Fruit fly (Drosophila melanogaster) whole organism, adult: ENCODE data around the gene CG12420.

Source experiments
- CG11617 ChIP-seq: fragments of 200-800 bp; sonication (Bioruptor generic); optimal IDR thresholded peaks from 2 replicates; lab custom pipeline; 2017; ENCODE audit warnings: mild to moderate bottlenecking, missing biosample characterization, missing genetic modification reagents, missing genetic modification characterization
- CG12768 ChIP-seq: fragments of 200-800 bp; sonication (Bioruptor generic); optimal IDR thresholded peaks from 2 replicates; lab custom pipeline; 2017; ENCODE audit warnings: missing biosample characterization, missing genetic modification characterization, mild to moderate bottlenecking, moderate library complexity, missing genetic modification reagents
- CG14711 ChIP-seq: fragments of 200-800 bp; sonication (Bioruptor generic); optimal IDR thresholded peaks from 2 replicates; lab custom pipeline; 2018; ENCODE audit warnings: missing biosample characterization, mild to moderate bottlenecking, missing genetic modification characterization, moderate library complexity
- CG1620 ChIP-seq: fragments of 200-800 bp; sonication (Bioruptor generic); optimal IDR thresholded peaks from 2 replicates; lab custom pipeline; 2016; ENCODE audit warnings: missing biosample characterization, missing genetic modification characterization
- CG33017 ChIP-seq: fragments of 200-800 bp; sonication (Bioruptor generic); optimal IDR thresholded peaks from 2 replicates; lab custom pipeline; 2018; ENCODE audit warnings: missing biosample characterization, mild to moderate bottlenecking, missing genetic modification characterization, moderate library complexity
- CG5204 ChIP-seq: fragments of 200-800 bp; sonication (Bioruptor generic); optimal IDR thresholded peaks from 2 replicates; lab custom pipeline; 2016; ENCODE audit warnings: missing biosample characterization, missing genetic modification characterization
- CG7045 ChIP-seq: fragments of 200-800 bp; sonication (Bioruptor generic); optimal IDR thresholded peaks from 2 replicates; lab custom pipeline; 2017; ENCODE audit warnings: missing biosample characterization, mild to moderate bottlenecking, missing genetic modification characterization
- CG7101 ChIP-seq: fragments of 200-800 bp; sonication (Bioruptor generic); optimal IDR thresholded peaks from 2 replicates; lab custom pipeline; 2018; ENCODE audit warnings: missing biosample characterization, mild to moderate bottlenecking, missing genetic modification characterization, moderate library complexity
- Clk ChIP-seq: fragments of 200-800 bp; sonication (Bioruptor generic); optimal IDR thresholded peaks from 2 replicates; lab custom pipeline; 2017; ENCODE audit warnings: missing biosample characterization, missing genetic modification characterization
- Crg-1 ChIP-seq: fragments of 200-800 bp; sonication (Bioruptor generic); optimal IDR thresholded peaks from 2 replicates; lab custom pipeline; 2016; ENCODE audit warnings: missing biosample characterization, missing genetic modification characterization
- Hr96 ChIP-seq: fragments of 200-800 bp; sonication (Bioruptor generic); optimal IDR thresholded peaks from 2 replicates; lab custom pipeline; 2016; ENCODE audit warnings: missing biosample characterization, missing genetic modification characterization
- Mnt ChIP-seq: fragments of 200-800 bp; sonication (Bioruptor generic); optimal IDR thresholded peaks from 2 replicates; lab custom pipeline; 2016; ENCODE audit warnings: missing biosample characterization, mild to moderate bottlenecking, missing genetic modification characterization
- bab1 ChIP-seq: fragments of 200-800 bp; sonication (Bioruptor generic); optimal IDR thresholded peaks from 3 replicates; lab custom pipeline; 2019; ENCODE audit warnings: missing biosample characterization, mild to moderate bottlenecking, missing genetic modification characterization, moderate library complexity
- cic ChIP-seq: fragments of 200-800 bp; sonication (Bioruptor generic); optimal IDR thresholded peaks from 2 replicates; lab custom pipeline; 2017; ENCODE audit warnings: missing biosample characterization, mild to moderate bottlenecking, missing genetic modification characterization, moderate library complexity
- cnc ChIP-seq, 2 experiments: fragments of >200 bp; optimal IDR thresholded peaks; 2 replicates each; lab custom pipeline; 2017
- kay ChIP-seq: fragments of 200-800 bp; sonication (Bioruptor generic); peaks from one replicate; lab custom pipeline; 2016; ENCODE audit warnings: missing biosample characterization, missing genetic modification characterization, borderline replicate concordance
- ovo ChIP-seq: fragments of 200-800 bp; sonication (Bioruptor generic); optimal IDR thresholded peaks from 2 replicates; lab custom pipeline; 2016; ENCODE audit warnings: missing biosample characterization, missing genetic modification characterization
- pad ChIP-seq: fragments of 200-800 bp; sonication (Bioruptor generic); optimal IDR thresholded peaks from 3 replicates; lab custom pipeline; 2017; ENCODE audit warnings: missing biosample characterization, missing genetic modification characterization, mild to moderate bottlenecking, moderate library complexity, missing genetic modification reagents
- tj ChIP-seq: fragments of 200-800 bp; sonication (Bioruptor generic); optimal IDR thresholded peaks from 3 replicates; lab custom pipeline; 2017; ENCODE audit warnings: missing biosample characterization, mild to moderate bottlenecking, missing genetic modification characterization, moderate library complexity
- toe ChIP-seq: fragments of 200-800 bp; sonication (Bioruptor generic); optimal IDR thresholded peaks from 2 replicates; lab custom pipeline; 2016; ENCODE audit warnings: missing biosample characterization, missing genetic modification characterization

The CG12420 gene

dm6 chr3R:10268865-10269442, 46.5 kb downstream of the CG12420 start:
- TF ChIP-seq cic (GFP tag; lab: Kevin White, UChicago) (no peak), kay (GFP tag; lab: Kevin White, UChicago) (peak; percentile 68), cnc (optimal IDR thresholded peaks at IDR 0.05; lab: Kevin White, UChicago) (no peak), CG7101 (peak; percentile 77), pad (GFP tag; lab: Kevin White, UChicago) (no peak), toe (GFP tag; lab: Kevin White, UChicago) (peak; percentile 35), tj (GFP tag; lab: Kevin White, UChicago) (peak; percentile 5), bab1 (GFP tag; lab: Kevin White, UChicago) (peak; percentile 37), ovo (no peak), Mnt (GFP tag; lab: Kevin White, UChicago) (peak; percentile 13), Hr96 (GFP tag; lab: Kevin White, UChicago) (peak; percentile 44), CG33017 (tag; lab: Kevin White, UChicago) (peak; percentile 6), Crg-1 (no peak), CG1620 (GFP tag; lab: Kevin White, UChicago) (no peak), CG5204 (GFP tag; lab: Kevin White, UChicago) (peak; percentile 44), Clk (GFP tag; lab: Kevin White, UChicago) (peak; percentile 62), CG11617 (GFP tag; lab: Kevin White, UChicago) (no peak), CG7045 (GFP tag; lab: Kevin White, UChicago) (peak; percentile 46), CG12768 (GFP tag; lab: Kevin White, UChicago) (peak; percentile 55), CG14711 (peak; percentile 72)

dm6 chr3R:10269921-10270431, 47.5 kb downstream of the CG12420 start:
- TF ChIP-seq CG12768 (GFP tag; lab: Kevin White, UChicago), result no peak
- no peak for TF ChIP-seq CG5204 (GFP tag; lab: Kevin White, UChicago)
- TF ChIP-seq ovo, result no peak
- no peak for TF ChIP-seq CG14711
- no peak for TF ChIP-seq Mnt (GFP tag; lab: Kevin White, UChicago)
- no peak for TF ChIP-seq Crg-1
- no peak for TF ChIP-seq Clk (GFP tag; lab: Kevin White, UChicago)
- no peak for TF ChIP-seq cic (GFP tag; lab: Kevin White, UChicago)
- TF ChIP-seq CG7045 (GFP tag; lab: Kevin White, UChicago), result no peak
- no peak for TF ChIP-seq CG7101
- no peak for TF ChIP-seq CG33017 (tag; lab: Kevin White, UChicago)
- no peak for TF ChIP-seq CG1620 (GFP tag; lab: Kevin White, UChicago)

DNA sequence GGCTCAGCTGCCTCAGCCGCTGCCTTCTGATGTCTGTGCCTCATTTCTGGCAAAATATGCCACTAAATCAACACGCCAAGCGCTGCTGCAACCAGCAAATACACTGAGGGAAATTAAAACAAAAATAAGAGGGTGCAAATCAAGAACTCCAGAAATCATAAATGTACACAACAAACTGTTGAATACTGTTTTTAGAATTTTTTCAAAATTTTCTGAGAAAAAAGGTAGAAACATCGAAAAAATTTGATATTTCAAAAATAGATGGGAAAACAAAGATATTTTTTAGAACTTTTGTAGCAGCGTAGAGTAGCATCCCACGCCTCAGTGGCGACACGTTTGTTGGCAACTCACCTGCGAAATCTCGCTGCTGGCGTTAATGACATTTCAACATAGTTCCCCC, 50.2 kb downstream of the CG12420 start:
- TF ChIP-seq Crg-1, result no peak
- TF ChIP-seq tj (GFP tag; lab: Kevin White, UChicago), result no peak
- no peak for TF ChIP-seq pad (GFP tag; lab: Kevin White, UChicago)
- no peak for TF ChIP-seq ovo
- TF ChIP-seq cnc (optimal IDR thresholded peaks at IDR 0.05; lab: Kevin White, UChicago), result no peak
- no peak for TF ChIP-seq CG5204 (GFP tag; lab: Kevin White, UChicago)
- no peak for TF ChIP-seq CG7045 (GFP tag; lab: Kevin White, UChicago)
- no peak for TF ChIP-seq Clk (GFP tag; lab: Kevin White, UChicago)
- TF ChIP-seq Hr96 (GFP tag; lab: Kevin White, UChicago), result no peak
- TF ChIP-seq kay (GFP tag; lab: Kevin White, UChicago), result no peak
- TF ChIP-seq cic (GFP tag; lab: Kevin White, UChicago), result no peak
- TF ChIP-seq toe (GFP tag; lab: Kevin White, UChicago), result no peak
